Worm (Caenorhabditis elegans): ENCODE data around the gene cubn-1.

- TF ChIP-seq unc-62 (GFP tag; optimal IDR thresholded peaks at IDR 0.05): no peak
- TF ChIP-seq nhr-76 (tag; optimal IDR thresholded peaks at IDR 0.05): no peak
- TF ChIP-seq nhr-237 (tag; optimal IDR thresholded peaks at IDR 0.05): no peak
- TF ChIP-seq snpc-4 (tag; optimal IDR thresholded peaks at IDR 0.05): no peak
- no peak for TF ChIP-seq pqm-1 (tag; optimal IDR thresholded peaks at IDR 0.05)
- no peak for TF ChIP-seq lin-39 (tag; optimal IDR thresholded peaks at IDR 0.05)
- TF ChIP-seq nfya-1 (tag; optimal IDR thresholded peaks at IDR 0.05; ENCODE audit: insufficient read depth): no peak
- TF ChIP-seq nhr-11 (tag; optimal IDR thresholded peaks at IDR 0.05): no peak
- TF ChIP-seq ZK546.5 (tag; optimal IDR thresholded peaks at IDR 0.05): no peak
Observed at ce11 chrV:12667926-12668325, 56.8 kb downstream of the cubn-1 start, which contains the start of gene W05B10.4.
